Fruit fly (Drosophila melanogaster) whole organism, larva: Measurements from ENCODE around the gene Rpp21.

ENCODE experiments used
- noc ChIP-seq: fragments of 200-800 bp; sonication (Bioruptor generic); optimal IDR thresholded peaks from 3 replicates; lab custom pipeline; 2019; ENCODE audit warnings: missing biosample characterization, mild to moderate bottlenecking, missing genetic modification characterization, moderate library complexity

Rpp21 gene

dm6 chrX:1030478-1030877 is at the start of gene Rpp21, which contains the start of gene Cdc45:
Rpp21 (plus strand) TSS chrX:1030758.
Cdc45 (minus strand) TSS chrX:1030556.
- no peak for TF ChIP-seq noc

dm6 chrX:985911-986310 is 44.6 kb upstream of the Rpp21 start:
- no peak for TF ChIP-seq noc

dm6 chrX:990218-990617 is 40.3 kb upstream of the Rpp21 start, which contains the start of gene CG18823:
CG18823 (plus strand) TSS chrX:990518.
- no peak for TF ChIP-seq noc

dm6 chrX:998884-999283 is 31.7 kb upstream of the Rpp21 start:
- no peak for TF ChIP-seq noc

dm6 chrX:1006182-1006581 is 24.4 kb upstream of the Rpp21 start:
- no peak for TF ChIP-seq noc

dm6 chrX:1009468-1010259 is 20.9 kb upstream of the Rpp21 start:
- TF ChIP-seq noc: no peak

dm6 chrX:1011543-1012085 is 18.9 kb upstream of the Rpp21 start, which contains the start of the genes TfIIA-S-2 and CG14631:
TfIIA-S-2 (minus strand) TSS chrX:1011643.
CG14631 (plus strand) TSS chrX:1012035.
- no peak for TF ChIP-seq noc

- no peak for TF ChIP-seq noc
These were observed 4.0 kb upstream of the Rpp21 start, which contains the start of the genes CG32814, CG11638 and CG3021 for dm6 chrX:1026511-1026910. CG32814 (minus strand) TSS chrX:1026700. CG11638 (minus strand) TSS chrX:1026703. CG3021 (plus strand) TSS chrX:1026791.

- TF ChIP-seq noc: peak; percentile 38
These were observed 638 bp downstream of the Rpp21 start, which contains the start of gene CG14630 for dm6 chrX:1031196-1031595. CG14630 (plus strand) TSS chrX:1031496.

dm6 chrX:1033066-1033465 is 2.5 kb downstream of the Rpp21 start:
- TF ChIP-seq noc: no peak

- peak; percentile 40 for TF ChIP-seq noc
These were observed 11.0 kb downstream of the Rpp21 start for dm6 chrX:1041407-1042038.

dm6 chrX:1045924-1046323 is 15.4 kb downstream of the Rpp21 start, which contains the start of gene CG42259:
CG42259 (plus strand) TSS chrX:1046224.
- no peak for TF ChIP-seq noc

- TF ChIP-seq noc: no peak
These were observed 17.1 kb downstream of the Rpp21 start for dm6 chrX:1047695-1048094.

dm6 chrX:1050617-1051250 is 20.2 kb downstream of the Rpp21 start:
- TF ChIP-seq noc: peak; percentile 3

- no peak for TF ChIP-seq noc
These were observed 20.7 kb downstream of the Rpp21 start, which contains the start of gene CG14629 for dm6 chrX:1051251-1051629. CG14629 (plus strand) TSS chrX:1051525.

- TF ChIP-seq noc: peak; percentile 50
These were observed 22.3 kb downstream of the Rpp21 start for dm6 chrX:1052684-1053389.
